Worm (Caenorhabditis elegans): Measurements from ENCODE around the gene nspg-5.

DNA sequence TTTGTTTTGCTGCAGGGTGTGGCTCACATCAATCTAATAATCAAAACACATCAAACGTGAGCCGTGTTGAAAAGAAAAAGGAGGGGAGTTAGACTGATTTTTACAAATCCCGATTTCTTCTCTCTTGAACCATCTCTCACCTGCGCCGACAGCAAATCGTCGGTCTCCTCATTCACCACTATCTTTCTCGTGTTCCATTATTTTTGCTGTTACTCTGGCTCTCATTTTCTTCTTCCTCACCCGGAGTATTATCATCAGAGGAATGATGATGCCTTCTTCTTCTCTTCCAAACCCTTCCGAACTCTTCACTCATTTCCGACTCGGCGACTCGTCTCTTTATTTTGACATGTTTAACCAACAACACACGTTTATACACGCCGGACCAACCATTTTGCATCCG, 31.6 kb upstream of the nspg-5 start:
- TF ChIP-seq unc-39 (tag; optimal IDR thresholded peaks at IDR 0.05) (no peak), unc-62 (GFP tag; optimal IDR thresholded peaks at IDR 0.05) (no peak), lsy-2 (tag; optimal IDR thresholded peaks at IDR 0.05) (no peak)
